Worm (Caenorhabditis elegans) whole organism, late embryonic: Measurements from ENCODE around the gene B0281.5.

Source experiments
- C08G9.2 ChIP-seq: sonication (generic microtip); optimal IDR thresholded peaks from 2 replicates; lab custom pipeline; 2016; ENCODE audit warnings: mild to moderate bottlenecking, missing genetic modification characterization, moderate library complexity, missing compliant biosample characterization
- K02D7.2 ChIP-seq: sonication (generic microtip); optimal IDR thresholded peaks from 2 replicates; lab custom pipeline; 2017; ENCODE audit warnings: mild to moderate bottlenecking, missing genetic modification characterization, missing compliant biosample characterization
- K09A11.1 ChIP-seq: sonication (generic microtip); optimal IDR thresholded peaks from 2 replicates; lab custom pipeline; 2017; ENCODE audit warnings: antibody characterized with exemption, mild to moderate bottlenecking, missing genetic modification characterization, missing compliant biosample characterization; ENCODE audit not compliant: insufficient read depth
- T23F11.4 ChIP-seq: fragments of 200-800 bp; sonication (Bioruptor generic); optimal IDR thresholded peaks from 2 replicates; lab custom pipeline; 2018; ENCODE audit warnings: mild to moderate bottlenecking, missing genetic modification characterization, missing compliant biosample characterization
- Y22D7AL.16 ChIP-seq: sonication (generic microtip); optimal IDR thresholded peaks from 2 replicates; lab custom pipeline; 2016; ENCODE audit warnings: missing genetic modification characterization, missing compliant biosample characterization
- ama-1 ChIP-seq: fragments of 150-350 bp; optimal IDR thresholded peaks from 2 replicates; lab custom pipeline; 2014
- ceh-18 ChIP-seq: sonication (generic microtip); optimal IDR thresholded peaks from 2 replicates; lab custom pipeline; 2016; ENCODE audit warnings: missing genetic modification characterization, missing compliant biosample characterization
- ceh-22 ChIP-seq: sonication (generic microtip); optimal IDR thresholded peaks from 2 replicates; lab custom pipeline; 2017; ENCODE audit warnings: missing biosample characterization, missing genetic modification characterization
- ceh-31 ChIP-seq: sonication (generic microtip); optimal IDR thresholded peaks from 2 replicates; lab custom pipeline; 2016; ENCODE audit warnings: missing genetic modification characterization, missing compliant biosample characterization
- ceh-34 ChIP-seq: sonication (generic microtip); optimal IDR thresholded peaks from 2 replicates; lab custom pipeline; 2016; ENCODE audit warnings: mild to moderate bottlenecking, missing genetic modification characterization, missing compliant biosample characterization
- ceh-45 ChIP-seq: fragments of 200-800 bp; sonication (Bioruptor generic); IDR thresholded peaks from 2 replicates; pipeline ENCODE4 v1.3.6; 2022; ENCODE audit warnings: missing genetic modification reagents, missing genetic modification characterization, missing compliant biosample characterization
- ceh-48 ChIP-seq: sonication (generic microtip); optimal IDR thresholded peaks from 2 replicates; lab custom pipeline; 2016; ENCODE audit warnings: missing genetic modification characterization, inconsistent platforms, missing compliant biosample characterization
- ceh-6 ChIP-seq: fragments of 200-800 bp; sonication (Bioruptor generic); optimal IDR thresholded peaks from 2 replicates; lab custom pipeline; 2018; ENCODE audit warnings: mild to moderate bottlenecking, missing genetic modification characterization, missing compliant biosample characterization
- che-1 ChIP-seq: sonication (generic microtip); optimal IDR thresholded peaks from 2 replicates; lab custom pipeline; 2016; ENCODE audit warnings: mild to moderate bottlenecking, missing genetic modification characterization, missing compliant biosample characterization
- elt-2 ChIP-seq: sonication (generic microtip); optimal IDR thresholded peaks from 2 replicates; lab custom pipeline; 2016; ENCODE audit warnings: missing genetic modification reagents, missing genetic modification characterization, missing compliant biosample characterization
- ets-4 ChIP-seq: sonication (generic microtip); optimal IDR thresholded peaks from 2 replicates; lab custom pipeline; 2016; ENCODE audit warnings: missing genetic modification characterization, missing compliant biosample characterization
- eyg-1 ChIP-seq: sonication (generic microtip); optimal IDR thresholded peaks from 2 replicates; lab custom pipeline; 2016; ENCODE audit warnings: missing genotype, missing genetic modification characterization, missing compliant biosample characterization
- fax-1 ChIP-seq: sonication (generic microtip); optimal IDR thresholded peaks from 2 replicates; lab custom pipeline; 2016; ENCODE audit warnings: missing genotype, missing genetic modification characterization, missing compliant biosample characterization
- fkh-10 ChIP-seq: fragments of 150-350 bp; optimal IDR thresholded peaks from 2 replicates; lab custom pipeline; 2014; ENCODE audit warnings: missing biosample characterization, missing genetic modification reagents, missing genetic modification characterization
- fkh-6 ChIP-seq: sonication (generic microtip); optimal IDR thresholded peaks from 2 replicates; lab custom pipeline; 2016; ENCODE audit warnings: missing genetic modification characterization, missing compliant biosample characterization
- hlh-13 ChIP-seq: fragments of 200-800 bp; sonication (Bioruptor generic); optimal IDR thresholded peaks from 2 replicates; lab custom pipeline; 2018; ENCODE audit warnings: mild to moderate bottlenecking, missing genetic modification characterization, missing compliant biosample characterization
- hlh-30 ChIP-seq: sonication (generic microtip); optimal IDR thresholded peaks from 2 replicates; lab custom pipeline; 2017; ENCODE audit warnings: antibody characterized with exemption, missing genetic modification characterization, missing compliant biosample characterization; ENCODE audit not compliant: insufficient read depth
- hlh-8 ChIP-seq: sonication (generic microtip); optimal IDR thresholded peaks from 2 replicates; lab custom pipeline; 2016; ENCODE audit warnings: missing genotype, missing genetic modification characterization, missing compliant biosample characterization
- lin-11 ChIP-seq: fragments of 200-800 bp; sonication (Bioruptor generic); optimal IDR thresholded peaks from 2 replicates; lab custom pipeline; 2018; ENCODE audit warnings: mild to moderate bottlenecking, missing genetic modification characterization, missing compliant biosample characterization
- npax-4 ChIP-seq: sonication (generic microtip); optimal IDR thresholded peaks from 2 replicates; lab custom pipeline; 2016; ENCODE audit warnings: missing genetic modification characterization, missing compliant biosample characterization
- pag-3 ChIP-seq: sonication (generic microtip); optimal IDR thresholded peaks from 2 replicates; lab custom pipeline; 2016; ENCODE audit warnings: missing compliant biosample characterization, missing genetic modification characterization, borderline replicate concordance
- pat-9 ChIP-seq: fragments of 200-800 bp; sonication (Bioruptor generic); optimal IDR thresholded peaks from 2 replicates; lab custom pipeline; 2018; ENCODE audit warnings: mild to moderate bottlenecking, missing genetic modification characterization, moderate library complexity, missing compliant biosample characterization
- pha-2 ChIP-seq: sonication (generic microtip); optimal IDR thresholded peaks from 2 replicates; lab custom pipeline; 2017; ENCODE audit warnings: mild to moderate bottlenecking, missing genetic modification characterization, missing compliant biosample characterization
- pqm-1 ChIP-seq: sonication (generic microtip); optimal IDR thresholded peaks from 2 replicates; lab custom pipeline; 2016; ENCODE audit warnings: missing genetic modification characterization, missing compliant biosample characterization
- pros-1 ChIP-seq: fragments of 150-350 bp; optimal IDR thresholded peaks from 2 replicates; lab custom pipeline; 2014; ENCODE audit warnings: missing biosample characterization, missing genetic modification reagents, missing genetic modification characterization
- rnt-1 ChIP-seq: sonication (generic microtip); optimal IDR thresholded peaks from 2 replicates; lab custom pipeline; 2016; ENCODE audit warnings: missing genetic modification characterization, missing compliant biosample characterization
- sox-2 ChIP-seq: fragments of 200-800 bp; sonication (Bioruptor generic); IDR thresholded peaks from 2 replicates; pipeline ENCODE4 v1.3.6; 2022; ENCODE audit warnings: missing genetic modification reagents, missing genetic modification characterization, missing compliant biosample characterization
- sox-4 ChIP-seq: sonication (generic microtip); optimal IDR thresholded peaks from 2 replicates; lab custom pipeline; 2017; ENCODE audit warnings: mild to moderate bottlenecking, missing genetic modification characterization, inconsistent platforms, missing compliant biosample characterization
- tbx-7 ChIP-seq: sonication (generic microtip); optimal IDR thresholded peaks from 2 replicates; lab custom pipeline; 2016; ENCODE audit warnings: missing genotype, missing genetic modification characterization, missing compliant biosample characterization
- ttx-3 ChIP-seq: sonication (generic microtip); optimal IDR thresholded peaks from 2 replicates; lab custom pipeline; 2016; ENCODE audit warnings: missing genetic modification reagents, missing genetic modification characterization, missing compliant biosample characterization
- unc-3 ChIP-seq, 2 experiments: fragments of 200-800 bp in 1 of 2; sonication (Bioruptor generic) in 1 of 2; sonication (generic microtip) in 1 of 2; conservative IDR thresholded peaks in 1 of 2; optimal IDR thresholded peaks in 1 of 2; 2 replicates each; pipeline versions ENCODE4 v1.3.6 to Lab custom; 2016 to 2022; ENCODE audit warnings: missing compliant biosample characterization in 2 of 2, missing genetic modification characterization in 2 of 2, missing genetic modification reagents in 1 of 2
- unc-55 ChIP-seq: sonication (generic microtip); optimal IDR thresholded peaks from 2 replicates; lab custom pipeline; 2017; ENCODE audit warnings: missing biosample characterization, missing genetic modification reagents, missing genetic modification characterization
- unc-86 ChIP-seq: sonication (generic microtip); optimal IDR thresholded peaks from 2 replicates; lab custom pipeline; 2016; ENCODE audit warnings: missing genetic modification characterization, missing compliant biosample characterization
- zip-5 ChIP-seq: sonication (generic microtip); optimal IDR thresholded peaks from 2 replicates; lab custom pipeline; 2016; ENCODE audit warnings: missing genetic modification characterization, missing compliant biosample characterization

B0281.5 gene

DNA sequence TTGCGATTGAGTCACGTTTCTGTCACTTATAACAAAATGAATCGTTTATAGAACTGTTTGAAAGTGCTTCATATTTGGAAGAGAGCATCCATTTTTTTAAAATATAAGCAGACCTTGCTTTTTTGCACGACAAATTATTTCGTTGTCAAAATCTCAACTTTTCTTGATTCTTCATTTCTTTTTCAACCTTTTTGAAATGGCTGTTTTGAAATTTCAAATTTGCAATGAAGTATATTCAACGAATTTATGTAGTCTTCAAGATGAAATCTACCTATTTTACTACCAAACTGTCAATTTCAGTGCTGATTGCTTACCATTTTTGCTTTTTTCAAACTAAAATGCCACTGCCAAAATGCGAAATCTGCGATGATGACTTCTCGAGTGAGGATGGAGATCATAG, 6.0 kb upstream of the B0281.5 start, which contains the start of gene B0281.3:
Gene B0281.3, plus strand, starts transcription at position 301 of the 400 bp plus-strand sequence.
- TF ChIP-seq ets-4 (tag; lab: Kevin White, UChicago) (no peak), lin-11 (tag; lab: Kevin White, UChicago) (no peak), ceh-22 (tag; lab: Kevin White, UChicago) (no peak), unc-86 (no peak), ceh-48 (tag; lab: Kevin White, UChicago) (no peak), pha-2 (tag; lab: Kevin White, UChicago) (no peak), ceh-31 (tag; lab: Kevin White, UChicago) (no peak), sox-4 (tag; lab: Kevin White, UChicago) (no peak), K09A11.1 (tag; lab: Kevin White, UChicago) (no peak), fax-1 (no peak), ceh-45 (GFP tag; lab: Robert Waterston, UW) (no peak), ceh-34 (tag; lab: Kevin White, UChicago) (no peak), sox-2 (GFP tag; lab: Robert Waterston, UW) (no peak)
- TF ChIP-seq, all 69 proteins: peak for 0

ce11 chrII:2305507-2305906, 4.7 kb upstream of the B0281.5 start:
- TF ChIP-seq unc-3 (GFP tag; conservative IDR thresholded peaks at IDR 0.05; lab: Robert Waterston, UW) (no peak), unc-3 (tag; optimal IDR thresholded peaks at IDR 0.05; lab: Kevin White, UChicago) (no peak), che-1 (tag; lab: Kevin White, UChicago) (no peak), Y22D7AL.16 (tag; lab: Kevin White, UChicago) (no peak), eyg-1 (tag; lab: Kevin White, UChicago) (no peak), tbx-7 (tag; lab: Kevin White, UChicago) (no peak), fkh-10 (GFP tag; lab: Kevin White, UChicago) (no peak), npax-4 (tag; lab: Kevin White, UChicago) (no peak), hlh-30 (no peak), C08G9.2 (tag; lab: Kevin White, UChicago) (no peak), pat-9 (tag; lab: Kevin White, UChicago) (no peak), unc-86 (no peak), ets-4 (tag; lab: Kevin White, UChicago) (no peak), rnt-1 (tag; lab: Kevin White, UChicago) (no peak), ttx-3 (tag; lab: Kevin White, UChicago) (no peak), K02D7.2 (no peak), zip-5 (no peak), unc-55 (GFP tag; lab: Kevin White, UChicago) (no peak), ceh-18 (tag; lab: Kevin White, UChicago) (no peak)
- TF ChIP-seq, all 69 proteins: peak for 0

DNA sequence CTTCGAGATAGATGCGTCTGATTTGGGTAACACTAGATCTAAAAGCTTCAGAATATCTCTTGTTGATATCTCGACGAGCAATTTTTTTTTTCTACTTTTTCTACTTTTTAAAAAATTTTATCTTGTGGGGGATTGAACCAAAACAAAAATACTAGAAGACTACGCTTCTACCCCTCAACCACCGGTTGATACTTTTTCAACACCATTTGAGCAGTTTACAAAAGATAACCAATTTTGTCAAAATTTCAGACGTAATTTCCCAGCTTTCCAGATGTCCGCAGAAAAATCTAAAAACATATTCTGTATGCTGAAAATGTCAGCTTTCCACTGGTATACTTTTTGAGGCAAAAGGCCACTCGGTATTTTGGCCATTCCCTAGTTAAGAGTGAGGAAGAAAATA, 3.8 kb upstream of the B0281.5 start:
- TF ChIP-seq hlh-13 (no peak), pha-2 (tag; lab: Kevin White, UChicago) (no peak), ceh-31 (tag; lab: Kevin White, UChicago) (no peak), fkh-10 (GFP tag; lab: Kevin White, UChicago) (no peak), elt-2 (tag; lab: Kevin White, UChicago) (no peak), Y22D7AL.16 (tag; lab: Kevin White, UChicago) (no peak), T23F11.4 (GFP tag; lab: Kevin White, UChicago) (no peak), hlh-8 (no peak), ceh-6 (GFP tag; lab: Kevin White, UChicago) (no peak), unc-55 (GFP tag; lab: Kevin White, UChicago) (no peak)

DNA sequence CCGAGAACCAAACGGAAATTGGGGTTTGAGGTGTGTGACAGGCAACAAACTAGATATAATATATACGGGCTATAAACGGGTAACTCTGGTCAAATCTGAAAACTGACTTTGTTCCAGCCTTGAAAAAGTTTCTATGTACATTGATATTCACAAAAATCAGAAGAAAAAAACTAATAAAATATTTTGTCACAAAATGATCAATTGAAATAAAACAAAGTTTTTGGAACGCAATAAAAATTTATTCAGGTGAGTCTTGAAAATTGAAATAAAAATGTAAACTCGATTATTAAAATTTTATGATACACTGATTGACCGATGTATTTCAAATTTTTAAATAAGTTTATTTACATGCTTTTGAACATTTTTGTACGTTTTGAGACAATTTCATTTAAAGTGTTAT, 1.6 kb upstream of the B0281.5 start, which contains the start of gene B0281.6:
Gene B0281.6, minus strand, starts transcription at position 101 of the 400 bp plus-strand sequence.
- no peak for TF ChIP-seq zip-5
- TF ChIP-seq pqm-1 = no peak
- no peak for TF ChIP-seq ceh-31 (tag; lab: Kevin White, UChicago)
- no peak for TF ChIP-seq pag-3
- TF ChIP-seq K09A11.1 (tag; lab: Kevin White, UChicago) = no peak
- TF ChIP-seq ttx-3 (tag; lab: Kevin White, UChicago) = no peak
- TF ChIP-seq pros-1 (tag; lab: Kevin White, UChicago) = no peak
- no peak for TF ChIP-seq fkh-6
- no peak for TF ChIP-seq ama-1
